Worm (Caenorhabditis elegans) whole organism, L2 larva: ENCODE results near the gene srt-12.

ENCODE experiments used
- C34F6.9 ChIP-seq: fragments of 150-350 bp; optimal IDR thresholded peaks from 2 replicates; lab custom pipeline; 2014; ENCODE audit warnings: missing biosample characterization, missing genetic modification characterization
- F13H6.1 ChIP-seq: sonication (generic microtip); optimal IDR thresholded peaks from 2 replicates; lab custom pipeline; 2016; ENCODE audit warnings: missing genetic modification characterization, missing compliant biosample characterization
- R02D3.7 ChIP-seq: fragments of 150-350 bp; optimal IDR thresholded peaks from 2 replicates; lab custom pipeline; 2014; ENCODE audit warnings: missing biosample characterization, missing genetic modification characterization
- Y55F3AM.14 ChIP-seq: fragments of 200-800 bp; sonication (Bioruptor generic); optimal IDR thresholded peaks from 2 replicates; lab custom pipeline; 2018; ENCODE audit warnings: mild to moderate bottlenecking, missing genetic modification characterization, missing compliant biosample characterization
- ZK546.5 ChIP-seq: sonication (generic microtip); optimal IDR thresholded peaks from 2 replicates; lab custom pipeline; 2017; ENCODE audit warnings: missing biosample characterization, missing genetic modification characterization
- aly-2 ChIP-seq: fragments of 150-350 bp; optimal IDR thresholded peaks from 2 replicates; lab custom pipeline; 2014; ENCODE audit warnings: missing biosample characterization, missing genetic modification characterization
- ama-1 ChIP-seq: fragments of 150-350 bp; optimal IDR thresholded peaks from 2 replicates; lab custom pipeline; 2018; ENCODE audit warnings: inconsistent platforms
- ceh-16 ChIP-seq: fragments of 150-350 bp; optimal IDR thresholded peaks from 2 replicates; lab custom pipeline; 2014; ENCODE audit warnings: missing biosample characterization, missing genetic modification characterization
- ceh-82 ChIP-seq: fragments of 150-350 bp; optimal IDR thresholded peaks from 2 replicates; lab custom pipeline; 2014; ENCODE audit warnings: missing biosample characterization, missing genetic modification characterization
- crh-2 ChIP-seq: sonication (generic microtip); optimal IDR thresholded peaks from 2 replicates; lab custom pipeline; 2017; ENCODE audit warnings: missing biosample characterization, missing genetic modification characterization
- egl-27 ChIP-seq: sonication (generic microtip); optimal IDR thresholded peaks from 3 replicates; lab custom pipeline; 2017; ENCODE audit warnings: missing biosample characterization, missing genetic modification reagents, missing genetic modification characterization
- elt-1 ChIP-seq: fragments of 150-350 bp; optimal IDR thresholded peaks from 2 replicates; lab custom pipeline; 2014; ENCODE audit warnings: missing biosample characterization, missing genetic modification characterization
- elt-3 ChIP-seq: sonication (generic microtip); optimal IDR thresholded peaks from 2 replicates; lab custom pipeline; 2017; ENCODE audit warnings: missing biosample characterization, missing genetic modification characterization
- fos-1 ChIP-seq: fragments of 150-350 bp; optimal IDR thresholded peaks from 2 replicates; lab custom pipeline; 2014; ENCODE audit warnings: missing biosample characterization, missing genetic modification characterization
- gmeb-1 ChIP-seq: fragments of 150-350 bp; optimal IDR thresholded peaks from 2 replicates; lab custom pipeline; 2014; ENCODE audit warnings: missing biosample characterization, missing genetic modification characterization
- lin-11 ChIP-seq: fragments of 150-350 bp; sonication (generic microtip); optimal IDR thresholded peaks from 2 replicates; lab custom pipeline; 2014; ENCODE audit warnings: missing biosample characterization, missing genetic modification characterization, inconsistent platforms, mixed read lengths
- lin-13 ChIP-seq: fragments of 150-350 bp; optimal IDR thresholded peaks from 2 replicates; lab custom pipeline; 2014; ENCODE audit warnings: missing biosample characterization, missing genetic modification reagents, missing genetic modification characterization
- lin-39 ChIP-seq: fragments of 150-350 bp; optimal IDR thresholded peaks from 2 replicates; lab custom pipeline; 2014; ENCODE audit warnings: missing biosample characterization, missing genetic modification reagents, missing genetic modification characterization
- lsy-2 ChIP-seq, 2 experiments: fragments of 150-350 bp in 1 of 2; sonication (generic microtip) in 1 of 2; optimal IDR thresholded peaks; 2 replicates each; lab custom pipeline; 2014 to 2017; ENCODE audit warnings: missing biosample characterization in 2 of 2, missing genetic modification characterization in 2 of 2
- mab-5 ChIP-seq: fragments of 150-350 bp; optimal IDR thresholded peaks from 2 replicates; lab custom pipeline; 2014; ENCODE audit warnings: missing biosample characterization, missing genetic modification characterization
- mdl-1 ChIP-seq, 2 experiments: fragments of 150-350 bp in 1 of 2; sonication (generic microtip) in 1 of 2; optimal IDR thresholded peaks; 2 replicates each; lab custom pipeline; 2017; ENCODE audit warnings: missing biosample characterization in 2 of 2, missing genetic modification characterization in 2 of 2
- nhr-10 ChIP-seq: sonication (generic microtip); optimal IDR thresholded peaks from 2 replicates; lab custom pipeline; 2017; ENCODE audit warnings: missing biosample characterization, missing genetic modification characterization
- nhr-11 ChIP-seq: fragments of 150-350 bp; optimal IDR thresholded peaks from 2 replicates; lab custom pipeline; 2014; ENCODE audit warnings: missing biosample characterization, missing genetic modification characterization
- nhr-129 ChIP-seq: fragments of 150-350 bp; optimal IDR thresholded peaks from 2 replicates; lab custom pipeline; 2014; ENCODE audit warnings: missing biosample characterization, missing genetic modification characterization
- nhr-21 ChIP-seq: fragments of 150-350 bp; optimal IDR thresholded peaks from 2 replicates; lab custom pipeline; 2014; ENCODE audit warnings: missing biosample characterization, missing genetic modification characterization
- nhr-237 ChIP-seq: fragments of 150-350 bp; optimal IDR thresholded peaks from 2 replicates; lab custom pipeline; 2014; ENCODE audit warnings: missing biosample characterization, missing genetic modification characterization
- nhr-25 ChIP-seq: fragments of 150-350 bp; sonication (generic microtip); optimal IDR thresholded peaks from 3 replicates; lab custom pipeline; 2014; ENCODE audit warnings: missing biosample characterization, missing genetic modification characterization
- nhr-77 ChIP-seq: fragments of 150-350 bp; optimal IDR thresholded peaks from 2 replicates; lab custom pipeline; 2014; ENCODE audit warnings: missing biosample characterization, missing genetic modification characterization
- peb-1 ChIP-seq: fragments of 150-350 bp; optimal IDR thresholded peaks from 2 replicates; lab custom pipeline; 2014; ENCODE audit warnings: missing biosample characterization, missing genetic modification characterization
- sem-4 ChIP-seq: fragments of 150-350 bp; optimal IDR thresholded peaks from 2 replicates; lab custom pipeline; 2014; ENCODE audit warnings: missing biosample characterization, missing genetic modification reagents, missing genetic modification characterization
- sma-3 ChIP-seq: sonication (generic microtip); optimal IDR thresholded peaks from 2 replicates; lab custom pipeline; 2016; ENCODE audit warnings: missing genetic modification reagents, missing genetic modification characterization, missing compliant biosample characterization
- sma-9 ChIP-seq, 2 experiments: fragments of 150-350 bp in 1 of 2; sonication (generic microtip) in 1 of 2; optimal IDR thresholded peaks; 2 replicates each; lab custom pipeline; 2014 to 2016; ENCODE audit warnings: missing genetic modification characterization in 2 of 2, mild to moderate bottlenecking in 1 of 2, missing biosample characterization in 1 of 2, missing compliant biosample characterization in 1 of 2, missing genetic modification reagents in 1 of 2, moderate library complexity in 1 of 2
- snpc-4 ChIP-seq: fragments of 150-350 bp; optimal IDR thresholded peaks from 2 replicates; lab custom pipeline; 2014; ENCODE audit warnings: missing biosample characterization, missing genetic modification characterization
- unc-39 ChIP-seq: fragments of 150-350 bp; optimal IDR thresholded peaks from 2 replicates; lab custom pipeline; 2014; ENCODE audit warnings: missing biosample characterization, missing genetic modification characterization
- unc-55 ChIP-seq: fragments of 150-350 bp; sonication (generic microtip); optimal IDR thresholded peaks from 3 replicates; lab custom pipeline; 2014; ENCODE audit warnings: missing biosample characterization, missing genetic modification reagents, missing genetic modification characterization
- zag-1 ChIP-seq: fragments of 150-350 bp; optimal IDR thresholded peaks from 2 replicates; lab custom pipeline; 2014; ENCODE audit warnings: missing biosample characterization, missing genetic modification characterization
- ztf-1 ChIP-seq: fragments of 200-800 bp; sonication (Bioruptor generic); conservative IDR thresholded peaks from 2 replicates; pipeline ENCODE4 v1.3.6; 2022; ENCODE audit warnings: missing genetic modification characterization, missing compliant biosample characterization
- ztf-11 ChIP-seq: sonication (generic microtip); optimal IDR thresholded peaks from 2 replicates; lab custom pipeline; 2017; ENCODE audit warnings: missing biosample characterization, missing genetic modification characterization
- ztf-4 ChIP-seq: fragments of 150-350 bp; optimal IDR thresholded peaks from 2 replicates; lab custom pipeline; 2014; ENCODE audit warnings: missing biosample characterization, missing genetic modification characterization

Gene srt-12

ce11 chrV:4194587-4195211 lies 47.6 kb downstream of the srt-12 start, which contains the start of gene Y45G5AM.9:
Y45G5AM.9 (minus strand) TSS chrV:4194637.
- TF ChIP-seq peb-1 (no peak), Y55F3AM.14 (GFP tag; lab: Kevin White, UChicago) (no peak), nhr-25 (tag; lab: Kevin White, UChicago) (peak; percentile 84), C34F6.9 (tag; lab: Kevin White, UChicago) (peak; percentile 84), nhr-129 (peak; percentile 79), sma-9 (GFP tag; optimal IDR thresholded peaks at IDR 0.05; lab: Kevin White, UChicago) (no peak), sma-9 (tag; optimal IDR thresholded peaks at IDR 0.05; lab: Kevin White, UChicago) (no peak), sem-4 (tag; lab: Kevin White, UChicago) (peak; percentile 24), snpc-4 (tag; lab: Kevin White, UChicago) (peak; percentile 72), elt-1 (tag; lab: Kevin White, UChicago) (no peak), nhr-77 (tag; lab: Kevin White, UChicago) (no peak), zag-1 (tag; lab: Kevin White, UChicago) (peak; percentile 4), nhr-21 (peak; percentile 62), ama-1 (no peak), crh-2 (tag; lab: Kevin White, UChicago) (peak; percentile 82), gmeb-1 (tag; lab: Kevin White, UChicago) (peak; percentile 76), unc-55 (GFP tag; lab: Kevin White, UChicago) (peak; percentile 89), sma-3 (GFP tag; lab: Kevin White, UChicago) (peak; percentile 64), mab-5 (tag; lab: Kevin White, UChicago) (peak; percentile 68), ztf-11 (tag; lab: Kevin White, UChicago) (no peak), lin-11 (tag; lab: Kevin White, UChicago) (peak; percentile 59), lin-39 (tag; lab: Kevin White, UChicago) (no peak), ceh-16 (no peak), lin-13 (GFP tag; lab: Kevin White, UChicago) (peak; percentile 84), ZK546.5 (no peak), lsy-2 (tag; optimal IDR thresholded peaks at IDR 0.05; lab: Kevin White, UChicago) (peak; percentile 68 to 87), nhr-11 (tag; lab: Kevin White, UChicago) (no peak), egl-27 (tag; lab: Kevin White, UChicago) (peak; percentile 42), elt-3 (tag; lab: Kevin White, UChicago) (no peak), nhr-10 (tag; lab: Kevin White, UChicago) (no peak), aly-2 (tag; lab: Kevin White, UChicago) (no peak), nhr-237 (tag; lab: Kevin White, UChicago) (no peak), F13H6.1 (peak; percentile 85), unc-39 (tag; lab: Kevin White, UChicago) (no peak), mdl-1 (tag; optimal IDR thresholded peaks at IDR 0.05; lab: Kevin White, UChicago) (peak in 1 of 2 experiments; percentile 32), ztf-4 (tag; lab: Kevin White, UChicago) (peak; percentile 29), R02D3.7 (no peak), fos-1 (tag; lab: Kevin White, UChicago) (peak; percentile 54)

DNA sequence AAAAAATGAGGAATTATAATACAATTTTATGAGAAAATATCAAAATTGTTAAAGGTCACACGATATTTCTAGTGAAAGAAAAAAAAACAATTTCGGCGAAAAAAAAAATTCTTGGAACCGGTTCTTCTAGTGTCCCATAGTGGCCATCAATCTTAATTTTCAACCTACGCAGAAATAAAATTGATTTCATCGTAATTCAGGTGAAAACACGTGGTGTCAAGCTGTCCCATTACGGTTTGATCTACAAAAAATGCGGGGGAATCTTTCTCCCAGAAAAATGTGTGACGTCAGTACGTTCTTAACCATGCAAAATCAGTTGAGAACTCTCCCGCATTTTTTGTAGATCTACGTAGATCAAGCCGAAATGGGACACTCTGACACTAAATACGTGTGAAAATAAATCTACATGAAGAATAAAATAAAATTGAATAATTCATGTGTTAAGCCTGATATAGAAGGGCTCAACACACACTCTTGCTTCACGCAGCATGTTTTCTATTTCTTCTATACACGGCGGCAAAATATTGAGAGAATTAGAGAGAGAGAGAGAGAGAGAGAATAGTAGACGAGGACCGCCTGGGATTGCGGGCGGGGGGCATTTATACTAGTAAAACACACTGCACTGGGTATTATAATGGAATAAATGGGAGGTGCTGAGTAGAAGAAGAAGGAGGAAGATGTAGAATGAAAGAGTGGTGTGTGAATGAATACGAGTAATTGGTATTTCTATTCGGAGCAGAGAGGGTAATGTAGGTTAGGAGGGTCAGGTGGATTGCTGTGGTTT lies 49.5 kb downstream of the srt-12 start:
- TF ChIP-seq mab-5 (tag; lab: Kevin White, UChicago) (no peak), gmeb-1 (tag; lab: Kevin White, UChicago) (peak; percentile 6), ceh-82 (tag; lab: Kevin White, UChicago) (no peak), peb-1 (no peak), lin-39 (tag; lab: Kevin White, UChicago) (no peak), nhr-25 (tag; lab: Kevin White, UChicago) (peak; percentile 5), nhr-11 (tag; lab: Kevin White, UChicago) (no peak), unc-55 (GFP tag; lab: Kevin White, UChicago) (peak; percentile 17), egl-27 (tag; lab: Kevin White, UChicago) (no peak), sma-3 (GFP tag; lab: Kevin White, UChicago) (no peak), ztf-1 (GFP tag; lab: Robert Waterston, UW) (no peak), nhr-129 (peak; percentile 19)
- TF ChIP-seq, all 48 proteins: peak for 4
